Fruit fly (Drosophila melanogaster): ENCODE results near the gene ine.

The ine gene

dm6 chr2L:4422154-4422553 lies 54.7 kb downstream of the ine start (continued):
- no peak for TF ChIP-seq CG15269 (tag; optimal IDR thresholded peaks at IDR 0.05)
- no peak for TF ChIP-seq dpn (GFP tag; optimal IDR thresholded peaks at IDR 0.05)
- TF ChIP-seq Deaf1 (tag; optimal IDR thresholded peaks at IDR 0.05): no peak
- no peak for TF ChIP-seq otp (GFP tag; IDR thresholded peaks at IDR 0.05)
- TF ChIP-seq CG11723 (GFP tag; optimal IDR thresholded peaks at IDR 0.05): no peak
- peak; percentile 50; the same call in 2 of the 3 replicates for TF ChIP-seq row (GFP tag; IDR thresholded peaks at IDR 0.05)
- no peak for TF ChIP-seq HHEX (GFP tag; optimal IDR thresholded peaks at IDR 0.05)
- TF ChIP-seq Hey (tag; optimal IDR thresholded peaks at IDR 0.05): no peak
- TF ChIP-seq B-H1 (GFP tag; IDR thresholded peaks at IDR 0.05): no peak
- peak; percentile 31 for TF ChIP-seq Hmr (GFP tag; optimal IDR thresholded peaks at IDR 0.05)
- TF ChIP-seq E2f2 (GFP tag; IDR thresholded peaks at IDR 0.05): no peak
- no peak for TF ChIP-seq CG9215 (GFP tag; IDR thresholded peaks at IDR 0.05)
- TF ChIP-seq sens (GFP tag): peak; percentile 3
- TF ChIP-seq gsb (GFP tag; IDR thresholded peaks at IDR 0.05): 0 out of 2 replicates have a peak, but pooled peaks have one; percentile 24
- TF ChIP-seq CG12659 (GFP tag; optimal IDR thresholded peaks at IDR 0.05): no peak
- TF ChIP-seq lab (GFP tag; optimal IDR thresholded peaks at IDR 0.05): peak; percentile 41
- peak; percentile 18; the same call in 1 of the 2 replicates for TF ChIP-seq CG32532 (GFP tag; IDR thresholded peaks at IDR 0.05)

DNA sequence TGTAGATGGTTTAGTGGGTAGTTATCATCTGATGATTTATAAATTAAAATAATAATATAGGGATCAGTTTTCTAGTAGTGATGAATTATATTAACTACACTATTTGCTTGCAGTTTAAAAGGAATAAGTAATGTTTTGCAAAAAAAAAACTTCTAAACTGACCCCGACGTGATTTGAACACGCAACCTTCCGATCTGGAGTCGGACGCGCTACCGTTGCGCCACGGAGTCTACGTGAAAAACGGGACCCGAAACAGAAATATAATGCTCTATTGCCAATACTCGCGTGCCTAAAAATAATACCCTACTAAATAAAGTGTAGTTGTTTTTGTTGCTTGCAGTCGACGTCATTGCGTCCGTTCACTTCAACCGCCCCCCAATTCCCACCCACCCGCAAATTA lies 58.0 kb downstream of the ine start:
- TF ChIP-seq HLH4C (GFP tag; IDR thresholded peaks at IDR 0.05; ENCODE audit: partially characterized antibody): peak; percentile 68
- TF ChIP-seq fd64A (GFP tag; optimal IDR thresholded peaks at IDR 0.05): no peak
- TF ChIP-seq CG42726 (GFP tag; IDR thresholded peaks at IDR 0.05; ENCODE audit: partially characterized antibody): peak; percentile 55
- peak; percentile 50; the same call in 2 of the 3 replicates for TF ChIP-seq CG16813 (GFP tag; IDR thresholded peaks at IDR 0.05; ENCODE audit: partially characterized antibody)
- peak; percentile 22 for TF ChIP-seq D19A (tag; optimal IDR thresholded peaks at IDR 0.05)
- TF ChIP-seq crol (GFP tag; IDR thresholded peaks at IDR 0.05): peak; percentile 54; the same call in 1 of the 2 replicates
- TF ChIP-seq bbx (GFP tag; IDR thresholded peaks at IDR 0.05; ENCODE audit: partially characterized antibody): peak; percentile 67
- peak; percentile 51; the same call in 2 of the 3 replicates for TF ChIP-seq CG7963 (GFP tag; IDR thresholded peaks at IDR 0.05; ENCODE audit: partially characterized antibody)
- peak; percentile 37; the same call in 1 of the 2 replicates for TF ChIP-seq ato (GFP tag; IDR thresholded peaks at IDR 0.05; ENCODE audit: partially characterized antibody)
- TF ChIP-seq Scr (GFP tag; IDR thresholded peaks at IDR 0.05; ENCODE audit: partially characterized antibody): peak; percentile 52
- peak; percentile 93 for TF ChIP-seq Bdp1 (GFP tag; optimal IDR thresholded peaks at IDR 0.05)
- peak; percentile 69; the same call in 2 of the 3 replicates for TF ChIP-seq Opbp (GFP tag; IDR thresholded peaks at IDR 0.05; ENCODE audit: partially characterized antibody)
- peak; percentile 42; the same call in 1 of the 3 replicates for TF ChIP-seq knrl (GFP tag; IDR thresholded peaks at IDR 0.05; ENCODE audit: partially characterized antibody)
- TF ChIP-seq CG6791 (GFP tag; IDR thresholded peaks at IDR 0.05; ENCODE audit: partially characterized antibody): peak; percentile 77
- peak; percentile 50; the same call in 1 of the 3 replicates for TF ChIP-seq hb (GFP tag; IDR thresholded peaks at IDR 0.05; ENCODE audit: partially characterized antibody)
- TF ChIP-seq sens-2 (GFP tag; IDR thresholded peaks at IDR 0.05): no peak
- no peak for TF ChIP-seq GATAe (GFP tag; conservative IDR thresholded peaks at IDR 0.05)
- TF ChIP-seq CG34376 (GFP tag; optimal IDR thresholded peaks at IDR 0.05): no peak
- peak; percentile 21; the same call in 1 of the 2 replicates for TF ChIP-seq tna (GFP tag; IDR thresholded peaks at IDR 0.05; ENCODE audit: partially characterized antibody)
- peak; percentile 59 for TF ChIP-seq CG14860 (GFP tag; IDR thresholded peaks at IDR 0.05; ENCODE audit: partially characterized antibody)
- TF ChIP-seq nerfin-2 (GFP tag; IDR thresholded peaks at IDR 0.05; ENCODE audit: partially characterized antibody): peak; percentile 46; the same call in 1 of the 2 replicates
- no peak for TF ChIP-seq jumu (GFP tag; optimal IDR thresholded peaks at IDR 0.05)
- no peak for TF ChIP-seq BtbVII (GFP tag; optimal IDR thresholded peaks at IDR 0.05)
- peak; percentile 76 for TF ChIP-seq Bgb (GFP tag; IDR thresholded peaks at IDR 0.05; ENCODE audit: partially characterized antibody)
- peak; percentile 24 for TF ChIP-seq CG15479 (GFP tag; optimal IDR thresholded peaks at IDR 0.05)
- 0 out of 2 replicates have a peak, but pooled peaks have one; percentile 4 for TF ChIP-seq slbo (GFP tag; IDR thresholded peaks at IDR 0.05)
- 0 out of 3 replicates have a peak, but pooled peaks have one; percentile 35 for TF ChIP-seq CG34224 (GFP tag; IDR thresholded peaks at IDR 0.05; ENCODE audit: partially characterized antibody)
- TF ChIP-seq zen2 (GFP tag; IDR thresholded peaks at IDR 0.05; ENCODE audit: partially characterized antibody): peak; percentile 42; the same call in 2 of the 3 replicates
- TF ChIP-seq Doc3 (GFP tag; IDR thresholded peaks at IDR 0.05; ENCODE audit: partially characterized antibody): 0 out of 3 replicates have a peak, but pooled peaks have one; percentile 22
- no peak for TF ChIP-seq ara (GFP tag; IDR thresholded peaks at IDR 0.05)
